Fruit fly (Drosophila melanogaster) whole organism, pupa: Measurements from ENCODE around the gene CG5455.
A peak's percentile ranks its signal among the peaks of the same experiment; 100 is the strongest.

Experiments used
- CG13204 ChIP-seq: fragments of 200-800 bp; sonication (Bioruptor generic); optimal IDR thresholded peaks from 2 replicates; lab custom pipeline; 2018; ENCODE audit warnings: missing biosample characterization, mild to moderate bottlenecking, missing genetic modification characterization, moderate library complexity
- CG14655 ChIP-seq: fragments of 200-800 bp; sonication (Bioruptor generic); optimal IDR thresholded peaks from 3 replicates; lab custom pipeline; 2017; ENCODE audit warnings: mild to moderate bottlenecking, missing biosample characterization, missing genetic modification reagents, missing genetic modification characterization
- CG15710 ChIP-seq: fragments of 200-800 bp; sonication (Bioruptor generic); optimal IDR thresholded peaks from 2 replicates; lab custom pipeline; 2018; ENCODE audit warnings: missing biosample characterization, mild to moderate bottlenecking, missing genetic modification characterization, moderate library complexity
- CG17806 ChIP-seq: fragments of 200-800 bp; sonication (Bioruptor generic); optimal IDR thresholded peaks from 2 replicates; lab custom pipeline; 2018; ENCODE audit warnings: missing biosample characterization, mild to moderate bottlenecking, missing genetic modification characterization, moderate library complexity
- CG32121 ChIP-seq: fragments of 200-800 bp; sonication (Bioruptor generic); IDR thresholded peaks from 2 replicates; pipeline ENCODE4 v1.3.6; 2022; ENCODE audit warnings: missing biosample characterization, missing genetic modification characterization
- CG34367 ChIP-seq: fragments of 200-800 bp; sonication (Bioruptor generic); optimal IDR thresholded peaks from 2 replicates; lab custom pipeline; 2018; ENCODE audit warnings: missing biosample characterization, mild to moderate bottlenecking, missing genetic modification characterization
- CG8301 ChIP-seq: fragments of 200-800 bp; sonication (Bioruptor generic); optimal IDR thresholded peaks from 2 replicates; lab custom pipeline; 2018; ENCODE audit warnings: missing biosample characterization, mild to moderate bottlenecking, missing genetic modification characterization
- CG9948 ChIP-seq: fragments of 200-800 bp; sonication (Bioruptor generic); optimal IDR thresholded peaks from 2 replicates; lab custom pipeline; 2018; ENCODE audit warnings: missing biosample characterization, mild to moderate bottlenecking, missing genetic modification characterization, moderate library complexity
- EcR ChIP-seq: fragments of 200-800 bp; sonication (Bioruptor generic); optimal IDR thresholded peaks from 3 replicates; lab custom pipeline; 2019; ENCODE audit warnings: missing biosample characterization, missing genetic modification characterization, mild to moderate bottlenecking, moderate library complexity, missing genetic modification reagents
- Pif1A ChIP-seq: fragments of 200-800 bp; sonication (Bioruptor generic); optimal IDR thresholded peaks from 3 replicates; lab custom pipeline; 2016; ENCODE audit warnings: missing biosample characterization, missing genetic modification characterization
- Pif1B ChIP-seq: fragments of 200-800 bp; sonication (Bioruptor generic); optimal IDR thresholded peaks from 3 replicates; lab custom pipeline; 2016; ENCODE audit warnings: missing biosample characterization, missing genetic modification characterization
- Snoo ChIP-seq: fragments of 200-800 bp; sonication (Bioruptor generic); optimal IDR thresholded peaks from 3 replicates; lab custom pipeline; 2017; ENCODE audit warnings: missing biosample characterization, mild to moderate bottlenecking, missing genetic modification characterization, inconsistent platforms
- rn ChIP-seq: fragments of 200-800 bp; sonication (Bioruptor generic); IDR thresholded peaks from 2 replicates; pipeline ENCODE4 v1.3.6; 2022; ENCODE audit warnings: missing biosample characterization, missing genetic modification characterization

DNA sequence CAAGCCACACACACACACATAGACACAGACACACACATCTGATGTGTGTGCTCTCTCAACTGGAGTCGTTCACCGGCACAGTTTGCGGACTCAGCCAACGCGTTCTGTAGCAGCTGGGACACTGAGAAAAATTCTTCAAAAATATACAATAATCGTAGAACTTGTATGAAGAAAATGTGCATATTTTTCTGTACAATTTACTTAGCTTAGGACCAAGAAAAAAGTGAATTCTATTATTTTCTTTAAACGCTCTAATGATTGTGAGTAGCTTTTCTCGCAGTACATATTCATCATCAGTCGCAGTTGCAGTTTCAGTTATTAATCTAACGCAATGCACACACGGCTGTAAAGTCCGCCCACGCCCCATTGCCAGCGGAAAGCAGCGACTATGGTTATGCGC, 35.0 kb downstream of the CG5455 start:
- TF ChIP-seq CG34367 (tag; lab: Kevin White, UChicago) (no peak), Pif1A (GFP tag; lab: Kevin White, UChicago) (no peak), CG17806 (tag; lab: Kevin White, UChicago) (peak; percentile 62), Snoo (tag; lab: Kevin White, UChicago) (no peak), CG8301 (tag; lab: Kevin White, UChicago) (peak; percentile 82), Pif1B (GFP tag; lab: Kevin White, UChicago) (no peak), CG13204 (peak; percentile 32), CG32121 (GFP tag; lab: Robert Waterston, UW) (peak; percentile 88), CG9948 (peak; percentile 42), CG15710 (peak; percentile 33), EcR (peak; percentile 24), CG14655 (peak; percentile 81), rn (peak; percentile 62)
